Worm (Caenorhabditis elegans) whole organism, L4 larva: ENCODE data around the gene morc-1.
"Not testable (repeated sequence)": the region's sequence is repeated elsewhere in the genome, so short reads cannot be mapped to it uniquely, and the experiment has no call there.

Experiments used
- F49E8.2 ChIP-seq: sonication (generic microtip); optimal IDR thresholded peaks from 2 replicates; lab custom pipeline; 2016; ENCODE audit warnings: missing compliant biosample characterization, mild to moderate bottlenecking, missing genetic modification characterization, borderline replicate concordance
- T20F7.1 ChIP-seq: fragments of 200-800 bp; sonication (Bioruptor generic); optimal IDR thresholded peaks from 2 replicates; lab custom pipeline; 2018; ENCODE audit warnings: mild to moderate bottlenecking, missing genetic modification characterization, missing compliant biosample characterization
- ZK337.2 ChIP-seq: fragments of 200-800 bp; sonication (Bioruptor generic); IDR thresholded peaks from 2 replicates; pipeline ENCODE4 v1.3.6; 2022; ENCODE audit warnings: missing genetic modification reagents, missing genetic modification characterization, missing compliant biosample characterization
- arid-1 ChIP-seq: fragments of 200-800 bp; sonication (Bioruptor generic); conservative IDR thresholded peaks from 2 replicates; pipeline ENCODE4 v1.3.6; 2022; ENCODE audit warnings: missing genetic modification reagents, missing genetic modification characterization, missing compliant biosample characterization
- ceh-20 ChIP-seq: fragments of 200-800 bp; sonication (Bioruptor generic); IDR thresholded peaks from 2 replicates; pipeline ENCODE4 v1.3.6; 2022; ENCODE audit warnings: missing genetic modification reagents, missing genetic modification characterization, missing compliant biosample characterization
- ceh-44 ChIP-seq: fragments of 200-800 bp; sonication (Bioruptor generic); IDR thresholded peaks from 2 replicates; pipeline ENCODE4 v1.3.6; 2022; ENCODE audit warnings: missing genetic modification reagents, missing genetic modification characterization, missing compliant biosample characterization
- ceh-82 ChIP-seq: sonication (generic microtip); optimal IDR thresholded peaks from 2 replicates; lab custom pipeline; 2017; ENCODE audit warnings: missing biosample characterization, missing genetic modification characterization
- daf-16 ChIP-seq, 3 experiments: sonication (generic microtip); optimal IDR thresholded peaks; 2 replicates each; lab custom pipeline; 2016 to 2017; ENCODE audit warnings: missing genetic modification characterization in 3 of 3, missing genetic modification reagents in 3 of 3, mild to moderate bottlenecking in 2 of 3, missing compliant biosample characterization in 2 of 3, missing biosample characterization in 1 of 3, moderate library complexity in 1 of 3
- daf-8 ChIP-seq: fragments of 200-800 bp; sonication (Bioruptor generic); IDR thresholded peaks from 2 replicates; pipeline ENCODE4 v1.3.6; 2022; ENCODE audit warnings: missing genetic modification characterization, missing compliant biosample characterization
- dmd-6 ChIP-seq: fragments of 200-800 bp; sonication (Bioruptor generic); IDR thresholded peaks from 2 replicates; pipeline ENCODE4 v1.3.6; 2022; ENCODE audit warnings: missing genetic modification reagents, missing genetic modification characterization, missing compliant biosample characterization
- dve-1 ChIP-seq: sonication (generic microtip); optimal IDR thresholded peaks from 2 replicates; lab custom pipeline; 2017; ENCODE audit warnings: antibody characterized with exemption, mild to moderate bottlenecking, missing genetic modification characterization, missing compliant biosample characterization; ENCODE audit not compliant: insufficient read depth
- gei-8 ChIP-seq: fragments of 200-800 bp; sonication (Bioruptor generic); optimal IDR thresholded peaks from 2 replicates; lab custom pipeline; 2018; ENCODE audit warnings: mild to moderate bottlenecking, missing genetic modification characterization, missing compliant biosample characterization
- hlh-30 ChIP-seq: sonication (generic microtip); optimal IDR thresholded peaks from 2 replicates; lab custom pipeline; 2017; ENCODE audit warnings: antibody characterized with exemption, mild to moderate bottlenecking, missing genetic modification characterization, missing compliant biosample characterization; ENCODE audit not compliant: insufficient read depth
- hmg-1.1 ChIP-seq: fragments of 200-800 bp; sonication (Bioruptor generic); IDR thresholded peaks from 2 replicates; pipeline ENCODE4 v1.3.6; 2022; ENCODE audit warnings: missing genetic modification reagents, missing genetic modification characterization, missing compliant biosample characterization
- lim-7 ChIP-seq: fragments of 200-800 bp; sonication (Bioruptor generic); IDR thresholded peaks from 2 replicates; pipeline ENCODE4 v1.3.6; 2022; ENCODE audit warnings: missing genetic modification characterization, missing compliant biosample characterization
- lin-13 ChIP-seq: fragments of 150-350 bp; optimal IDR thresholded peaks from 2 replicates; lab custom pipeline; 2014; ENCODE audit warnings: missing biosample characterization, missing genetic modification reagents, missing genetic modification characterization
- lin-29 ChIP-seq: fragments of 200-800 bp; sonication (Bioruptor generic); IDR thresholded peaks from 2 replicates; pipeline ENCODE4 v1.3.6; 2022; ENCODE audit warnings: missing genetic modification reagents, missing genetic modification characterization, missing compliant biosample characterization
- lin-38 ChIP-seq: fragments of 200-800 bp; sonication (Bioruptor generic); IDR thresholded peaks from 2 replicates; pipeline ENCODE4 v1.3.6; 2022; ENCODE audit warnings: missing genetic modification reagents, missing genetic modification characterization, missing compliant biosample characterization
- lsy-2 ChIP-seq, 2 experiments: fragments of 150-350 bp in 1 of 2; sonication (generic microtip) in 1 of 2; optimal IDR thresholded peaks; 2 replicates each; lab custom pipeline; 2014 to 2017; ENCODE audit warnings: missing biosample characterization in 2 of 2, missing genetic modification characterization in 2 of 2
- madf-5 ChIP-seq, 2 experiments: fragments of 200-800 bp; sonication (Bioruptor generic); IDR thresholded peaks; 2 replicates each; pipeline ENCODE4 v1.3.6; 2022; ENCODE audit warnings: missing compliant biosample characterization in 2 of 2, missing genetic modification characterization in 2 of 2
- madf-9 ChIP-seq: fragments of 200-800 bp; sonication (Bioruptor generic); conservative IDR thresholded peaks from 2 replicates; pipeline ENCODE4 v1.3.6; 2022; ENCODE audit warnings: missing genetic modification reagents, missing genetic modification characterization, missing compliant biosample characterization
- mdl-1 ChIP-seq, 2 experiments: fragments of 150-350 bp in 1 of 2; sonication (generic microtip) in 1 of 2; optimal IDR thresholded peaks; 2 replicates each; lab custom pipeline; 2014 to 2017; ENCODE audit warnings: missing biosample characterization in 2 of 2, missing genetic modification characterization in 2 of 2
- mep-1 ChIP-seq: fragments of 150-350 bp; sonication (generic microtip); optimal IDR thresholded peaks from 3 replicates; lab custom pipeline; 2014; ENCODE audit warnings: missing biosample characterization, missing genetic modification characterization
- nhr-10 ChIP-seq: fragments of 150-350 bp; optimal IDR thresholded peaks from 2 replicates; lab custom pipeline; 2014; ENCODE audit warnings: missing biosample characterization, missing genetic modification characterization
- nhr-102 ChIP-seq: sonication (generic microtip); optimal IDR thresholded peaks from 2 replicates; lab custom pipeline; 2016; ENCODE audit warnings: mild to moderate bottlenecking, missing genetic modification characterization, moderate library complexity, missing compliant biosample characterization
- nhr-28 ChIP-seq: fragments of 150-350 bp; optimal IDR thresholded peaks from 2 replicates; lab custom pipeline; 2014; ENCODE audit warnings: missing biosample characterization, missing genetic modification characterization
- nhr-41 ChIP-seq: fragments of 200-800 bp; sonication (Bioruptor generic); IDR thresholded peaks from 2 replicates; pipeline ENCODE4 v1.3.6; 2022; ENCODE audit warnings: missing genetic modification reagents, missing genetic modification characterization, missing compliant biosample characterization
- nhr-48 ChIP-seq: sonication (generic microtip); optimal IDR thresholded peaks from 2 replicates; lab custom pipeline; 2016; ENCODE audit warnings: mild to moderate bottlenecking, missing genetic modification characterization, missing compliant biosample characterization
- nhr-6 ChIP-seq: fragments of 150-350 bp; optimal IDR thresholded peaks from 2 replicates; lab custom pipeline; 2014; ENCODE audit warnings: missing biosample characterization, missing genetic modification characterization
- pha-4 ChIP-seq, 2 experiments: fragments of 150-350 bp in 1 of 2; fragments of 200-800 bp in 1 of 2; sonication (Bioruptor generic) in 1 of 2; IDR thresholded peaks in 1 of 2; optimal IDR thresholded peaks in 1 of 2; 2 replicates each; pipeline versions ENCODE4 v1.3.6 to Lab custom; 2014 to 2022; ENCODE audit warnings: missing genetic modification characterization in 2 of 2, missing genetic modification reagents in 2 of 2, missing biosample characterization in 1 of 2, missing compliant biosample characterization in 1 of 2
- pqm-1 ChIP-seq: sonication (generic microtip); optimal IDR thresholded peaks from 2 replicates; lab custom pipeline; 2017; ENCODE audit warnings: missing biosample characterization, missing genetic modification characterization
- spr-1 ChIP-seq: sonication (generic microtip); optimal IDR thresholded peaks from 2 replicates; lab custom pipeline; 2016; ENCODE audit warnings: mild to moderate bottlenecking, missing genetic modification characterization, missing compliant biosample characterization
- tra-1 ChIP-seq: fragments of 200-800 bp; sonication (Bioruptor generic); IDR thresholded peaks from 2 replicates; pipeline ENCODE4 v1.3.6; 2022; ENCODE audit warnings: missing genetic modification reagents, missing genetic modification characterization, missing compliant biosample characterization
- vab-7 ChIP-seq: fragments of 200-800 bp; sonication (Bioruptor generic); IDR thresholded peaks from 2 replicates; pipeline ENCODE4 v1.3.6; 2022; ENCODE audit warnings: missing genetic modification reagents, missing genetic modification characterization, missing compliant biosample characterization
- zip-2 ChIP-seq: fragments of 150-350 bp; optimal IDR thresholded peaks from 2 replicates; lab custom pipeline; 2014; ENCODE audit warnings: missing biosample characterization, missing genetic modification characterization

morc-1 gene

DNA sequence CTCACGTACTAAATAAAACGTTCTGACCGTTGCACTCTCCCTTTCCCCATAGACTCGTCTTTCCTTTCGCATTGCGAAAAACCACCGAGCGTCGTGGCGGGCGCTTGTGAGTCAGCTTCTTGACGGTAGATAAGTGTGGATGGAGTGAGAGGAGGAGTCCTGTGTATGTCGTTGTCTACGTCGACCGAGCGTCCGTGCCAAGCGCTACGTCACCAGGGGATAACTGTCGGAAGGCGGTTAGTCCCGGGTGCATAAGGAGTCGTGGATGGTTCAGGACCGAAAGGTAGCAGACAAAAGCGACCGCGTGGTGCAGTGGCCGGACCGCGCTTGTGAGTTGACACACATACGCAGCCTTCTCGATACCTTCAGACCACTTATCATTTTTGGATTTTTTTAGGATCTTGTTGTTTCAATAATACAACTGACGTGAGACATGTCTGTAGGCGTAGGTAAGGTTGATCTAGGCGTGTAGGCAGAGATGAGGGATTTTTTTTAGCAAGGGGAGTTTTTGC lies 4.5 kb upstream of the morc-1 start (continued):
- TF ChIP-seq madf-9 (GFP tag; lab: Robert Waterston, UW) = peak; percentile 64
- TF ChIP-seq lin-13 (GFP tag; lab: Kevin White, UChicago) = peak; percentile 70
- TF ChIP-seq nhr-41 = peak; percentile 71
- peak; percentile 52 for TF ChIP-seq zip-2
- peak; percentile 78; the same call in 1 of the 2 replicates for TF ChIP-seq ceh-20 (GFP tag; lab: Robert Waterston, UW)
- TF ChIP-seq dve-1 (tag; lab: Kevin White, UChicago) = peak; percentile 70
- TF ChIP-seq hmg-1.1 (GFP tag; lab: Robert Waterston, UW) = peak; percentile 81; the same call in 1 of the 2 replicates
- TF ChIP-seq F49E8.2 (tag; lab: Kevin White, UChicago) = peak; percentile 55
- peak; percentile 82 for TF ChIP-seq pha-4 (GFP tag; IDR thresholded peaks at IDR 0.05; lab: Robert Waterston, UW)
- TF ChIP-seq pha-4, daf-16 (tag; optimal IDR thresholded peaks at IDR 0.05; lab: Kevin White, UChicago): not testable (repeated sequence)
- TF ChIP-seq daf-16 (GFP tag; optimal IDR thresholded peaks at IDR 0.05; lab: Kevin White, UChicago) = peak; percentile 57 to 83
- TF ChIP-seq lin-29 (GFP tag; lab: Robert Waterston, UW) = peak; percentile 53; the same call in 1 of the 2 replicates
- peak; percentile 88; the same call in 1 of the 2 replicates for TF ChIP-seq daf-8 (GFP tag; lab: Robert Waterston, UW)
- peak; percentile 56 for TF ChIP-seq hlh-30
- TF ChIP-seq vab-7 (GFP tag; lab: Robert Waterston, UW) = peak; percentile 75
- TF ChIP-seq madf-5 (GFP tag; IDR thresholded peaks at IDR 0.05; lab: Robert Waterston, UW) = peak in 1 of 2 experiments; percentile 26; a peak in 1 of 4 replicates
- peak; percentile 52 for TF ChIP-seq T20F7.1
- TF ChIP-seq mdl-1 (tag; optimal IDR thresholded peaks at IDR 0.05; lab: Kevin White, UChicago) = peak in 1 of 2 experiments; percentile 40
- peak; percentile 76 for TF ChIP-seq mep-1 (tag; lab: Kevin White, UChicago)
- peak; percentile 37 for TF ChIP-seq gei-8
- peak; percentile 6; the same call in 1 of the 2 replicates for TF ChIP-seq ceh-44 (GFP tag; lab: Robert Waterston, UW)
- TF ChIP-seq arid-1 (GFP tag; lab: Robert Waterston, UW) = peak; percentile 82; the same call in 1 of the 2 replicates
- peak; percentile 57; the same call in 1 of the 2 replicates for TF ChIP-seq lim-7 (GFP tag; lab: Robert Waterston, UW)
- TF ChIP-seq spr-1 (tag; lab: Kevin White, UChicago) = peak; percentile 78
- peak; percentile 29 for TF ChIP-seq nhr-6 (tag; lab: Kevin White, UChicago)
- peak; percentile 47; the same call in 1 of the 2 replicates for TF ChIP-seq ZK337.2 (GFP tag; lab: Robert Waterston, UW)
- TF ChIP-seq tra-1 (GFP tag; lab: Robert Waterston, UW) = peak; percentile 73; the same call in 1 of the 2 replicates
- TF ChIP-seq, all 104 proteins: peak for 59; not testable (repeated sequence) for 45

ce11 chrIII:5210269-5210668 lies 3.6 kb upstream of the morc-1 start:
- peak in 1 of 2 experiments; percentile 14 for TF ChIP-seq lsy-2 (tag; optimal IDR thresholded peaks at IDR 0.05; lab: Kevin White, UChicago)
- no peak for TF ChIP-seq madf-5 (GFP tag; IDR thresholded peaks at IDR 0.05; lab: Robert Waterston, UW)

ce11 chrIII:5208992-5209391 lies 2.3 kb upstream of the morc-1 start, which contains the start of gene syx-16:
Gene syx-16, minus strand, starts transcription at chrIII:5209109.
- TF ChIP-seq gei-8 = no peak

ce11 chrIII:5203310-5203709 lies 3.4 kb downstream of the morc-1 start:
- TF ChIP-seq ceh-82 (no peak), hlh-30 (no peak), pha-4 (GFP tag; IDR thresholded peaks at IDR 0.05; lab: Robert Waterston, UW) (peak; percentile 36; the same call in 1 of the 2 replicates), pha-4 (tag; optimal IDR thresholded peaks at IDR 0.05; lab: Kevin White, UChicago) (no peak), daf-16 (GFP tag; optimal IDR thresholded peaks at IDR 0.05; lab: Kevin White, UChicago) (no peak), daf-16 (tag; optimal IDR thresholded peaks at IDR 0.05; lab: Kevin White, UChicago) (peak; percentile 82), pqm-1 (tag; lab: Kevin White, UChicago) (no peak), nhr-10 (tag; lab: Kevin White, UChicago) (no peak), dmd-6 (peak; percentile 27; the same call in 1 of the 2 replicates), lin-38 (GFP tag; lab: Robert Waterston, UW) (peak; percentile 46), nhr-48 (tag; lab: Kevin White, UChicago) (no peak), nhr-102 (tag; lab: Kevin White, UChicago) (peak; percentile 27), dve-1 (tag; lab: Kevin White, UChicago) (peak; percentile 29), lin-13 (GFP tag; lab: Kevin White, UChicago) (peak; percentile 15), mep-1 (tag; lab: Kevin White, UChicago) (peak; percentile 13), nhr-28 (peak; percentile 96)
- TF ChIP-seq, all 104 proteins: peak for 9
